Worm (Caenorhabditis elegans) whole organism, late embryonic: ENCODE measurements around the gene crn-3.

Experiments used
- C08G9.2 ChIP-seq: sonication (generic microtip); optimal IDR thresholded peaks from 2 replicates; lab custom pipeline; 2016; ENCODE audit warnings: mild to moderate bottlenecking, missing genetic modification characterization, moderate library complexity, missing compliant biosample characterization
- C38D4.7 ChIP-seq: fragments of 200-800 bp; sonication (Bioruptor generic); optimal IDR thresholded peaks from 2 replicates; lab custom pipeline; 2018; ENCODE audit warnings: mild to moderate bottlenecking, missing genetic modification characterization, moderate library complexity, missing compliant biosample characterization
- T23F11.4 ChIP-seq: fragments of 200-800 bp; sonication (Bioruptor generic); optimal IDR thresholded peaks from 2 replicates; lab custom pipeline; 2018; ENCODE audit warnings: mild to moderate bottlenecking, missing genetic modification characterization, missing compliant biosample characterization
- ahr-1 ChIP-seq: sonication (generic microtip); optimal IDR thresholded peaks from 2 replicates; lab custom pipeline; 2016; ENCODE audit warnings: missing genetic modification characterization, missing compliant biosample characterization
- ama-1 ChIP-seq: fragments of 150-350 bp; optimal IDR thresholded peaks from 2 replicates; lab custom pipeline; 2014
- ceh-14 ChIP-seq: sonication (generic microtip); optimal IDR thresholded peaks from 2 replicates; lab custom pipeline; 2016; ENCODE audit warnings: missing genotype, missing genetic modification characterization, missing compliant biosample characterization
- ceh-18 ChIP-seq: sonication (generic microtip); optimal IDR thresholded peaks from 2 replicates; lab custom pipeline; 2016; ENCODE audit warnings: missing genetic modification characterization, missing compliant biosample characterization
- ceh-24 ChIP-seq: sonication (generic microtip); optimal IDR thresholded peaks from 2 replicates; lab custom pipeline; 2016; ENCODE audit warnings: mild to moderate bottlenecking, missing genetic modification characterization, missing compliant biosample characterization
- ceh-30 ChIP-seq: fragments of 150-350 bp; optimal IDR thresholded peaks from 2 replicates; lab custom pipeline; 2014; ENCODE audit warnings: missing biosample characterization, missing genetic modification characterization
- ceh-6 ChIP-seq: fragments of 200-800 bp; sonication (Bioruptor generic); optimal IDR thresholded peaks from 2 replicates; lab custom pipeline; 2018; ENCODE audit warnings: mild to moderate bottlenecking, missing genetic modification characterization, missing compliant biosample characterization
- ceh-9 ChIP-seq: sonication (generic microtip); optimal IDR thresholded peaks from 2 replicates; lab custom pipeline; 2016; ENCODE audit warnings: mild to moderate bottlenecking, missing genetic modification characterization, inconsistent platforms, missing compliant biosample characterization
- elt-2 ChIP-seq: sonication (generic microtip); optimal IDR thresholded peaks from 2 replicates; lab custom pipeline; 2016; ENCODE audit warnings: missing genetic modification reagents, missing genetic modification characterization, missing compliant biosample characterization
- elt-4 ChIP-seq: sonication (generic microtip); optimal IDR thresholded peaks from 2 replicates; lab custom pipeline; 2016; ENCODE audit warnings: missing genetic modification characterization, missing compliant biosample characterization
- ets-4 ChIP-seq: sonication (generic microtip); optimal IDR thresholded peaks from 2 replicates; lab custom pipeline; 2016; ENCODE audit warnings: missing genetic modification characterization, missing compliant biosample characterization
- fax-1 ChIP-seq: sonication (generic microtip); optimal IDR thresholded peaks from 2 replicates; lab custom pipeline; 2016; ENCODE audit warnings: missing genotype, missing genetic modification characterization, missing compliant biosample characterization
- fkh-10 ChIP-seq: fragments of 150-350 bp; optimal IDR thresholded peaks from 2 replicates; lab custom pipeline; 2014; ENCODE audit warnings: missing biosample characterization, missing genetic modification reagents, missing genetic modification characterization
- gmeb-2 ChIP-seq: sonication (generic microtip); optimal IDR thresholded peaks from 2 replicates; lab custom pipeline; 2016; ENCODE audit warnings: missing genetic modification characterization, inconsistent platforms, missing compliant biosample characterization
- hlh-13 ChIP-seq: fragments of 200-800 bp; sonication (Bioruptor generic); optimal IDR thresholded peaks from 2 replicates; lab custom pipeline; 2018; ENCODE audit warnings: mild to moderate bottlenecking, missing genetic modification characterization, missing compliant biosample characterization
- hlh-15 ChIP-seq: sonication (generic microtip); optimal IDR thresholded peaks from 2 replicates; lab custom pipeline; 2016; ENCODE audit warnings: missing genetic modification characterization, missing compliant biosample characterization
- hlh-8 ChIP-seq: sonication (generic microtip); optimal IDR thresholded peaks from 2 replicates; lab custom pipeline; 2016; ENCODE audit warnings: missing genotype, missing genetic modification characterization, missing compliant biosample characterization
- lin-11 ChIP-seq: fragments of 200-800 bp; sonication (Bioruptor generic); optimal IDR thresholded peaks from 2 replicates; lab custom pipeline; 2018; ENCODE audit warnings: mild to moderate bottlenecking, missing genetic modification characterization, missing compliant biosample characterization
- npax-4 ChIP-seq: sonication (generic microtip); optimal IDR thresholded peaks from 2 replicates; lab custom pipeline; 2016; ENCODE audit warnings: missing genetic modification characterization, missing compliant biosample characterization
- pag-3 ChIP-seq: sonication (generic microtip); optimal IDR thresholded peaks from 2 replicates; lab custom pipeline; 2016; ENCODE audit warnings: missing compliant biosample characterization, missing genetic modification characterization, borderline replicate concordance
- pat-9 ChIP-seq: fragments of 200-800 bp; sonication (Bioruptor generic); optimal IDR thresholded peaks from 2 replicates; lab custom pipeline; 2018; ENCODE audit warnings: mild to moderate bottlenecking, missing genetic modification characterization, moderate library complexity, missing compliant biosample characterization
- pha-2 ChIP-seq: sonication (generic microtip); optimal IDR thresholded peaks from 2 replicates; lab custom pipeline; 2017; ENCODE audit warnings: mild to moderate bottlenecking, missing genetic modification characterization, missing compliant biosample characterization
- pha-4 ChIP-seq: fragments of 150-350 bp; optimal IDR thresholded peaks from 2 replicates; lab custom pipeline; 2018; ENCODE audit warnings: missing biosample characterization, missing genetic modification reagents, missing genetic modification characterization
- pqm-1 ChIP-seq: sonication (generic microtip); optimal IDR thresholded peaks from 2 replicates; lab custom pipeline; 2016; ENCODE audit warnings: missing genetic modification characterization, missing compliant biosample characterization
- pros-1 ChIP-seq: fragments of 150-350 bp; optimal IDR thresholded peaks from 2 replicates; lab custom pipeline; 2014; ENCODE audit warnings: missing biosample characterization, missing genetic modification reagents, missing genetic modification characterization
- ref-2 ChIP-seq: sonication (generic microtip); optimal IDR thresholded peaks from 2 replicates; lab custom pipeline; 2016; ENCODE audit warnings: missing genetic modification characterization, missing compliant biosample characterization
- rnt-1 ChIP-seq: sonication (generic microtip); optimal IDR thresholded peaks from 2 replicates; lab custom pipeline; 2016; ENCODE audit warnings: missing genetic modification characterization, missing compliant biosample characterization
- sox-4 ChIP-seq: sonication (generic microtip); optimal IDR thresholded peaks from 2 replicates; lab custom pipeline; 2017; ENCODE audit warnings: mild to moderate bottlenecking, missing genetic modification characterization, inconsistent platforms, missing compliant biosample characterization
- tbx-2 ChIP-seq: sonication (generic microtip); optimal IDR thresholded peaks from 2 replicates; lab custom pipeline; 2016; ENCODE audit warnings: missing genetic modification characterization, missing compliant biosample characterization
- tbx-7 ChIP-seq: sonication (generic microtip); optimal IDR thresholded peaks from 2 replicates; lab custom pipeline; 2016; ENCODE audit warnings: missing genotype, missing genetic modification characterization, missing compliant biosample characterization
- unc-3 ChIP-seq, 2 experiments: fragments of 200-800 bp in 1 of 2; sonication (Bioruptor generic) in 1 of 2; sonication (generic microtip) in 1 of 2; conservative IDR thresholded peaks in 1 of 2; optimal IDR thresholded peaks in 1 of 2; 2 replicates each; pipeline versions ENCODE4 v1.3.6 to Lab custom; 2016 to 2022; ENCODE audit warnings: missing compliant biosample characterization in 2 of 2, missing genetic modification characterization in 2 of 2, missing genetic modification reagents in 1 of 2
- unc-55 ChIP-seq: sonication (generic microtip); optimal IDR thresholded peaks from 2 replicates; lab custom pipeline; 2017; ENCODE audit warnings: missing biosample characterization, missing genetic modification reagents, missing genetic modification characterization
- unc-86 ChIP-seq: sonication (generic microtip); optimal IDR thresholded peaks from 2 replicates; lab custom pipeline; 2016; ENCODE audit warnings: missing genetic modification characterization, missing compliant biosample characterization
- zip-5 ChIP-seq: sonication (generic microtip); optimal IDR thresholded peaks from 2 replicates; lab custom pipeline; 2016; ENCODE audit warnings: missing genetic modification characterization, missing compliant biosample characterization
- ztf-16 ChIP-seq: sonication (generic microtip); optimal IDR thresholded peaks from 2 replicates; lab custom pipeline; 2017; ENCODE audit warnings: missing genetic modification characterization, missing compliant biosample characterization

crn-3 gene

ce11 chrII:10574177-10574576 is 13.7 kb upstream of the crn-3 start:
- TF ChIP-seq C08G9.2 (tag; lab: Kevin White, UChicago) = no peak
- TF ChIP-seq ceh-9 (tag; lab: Kevin White, UChicago) = no peak
- TF ChIP-seq ceh-6 (GFP tag; lab: Kevin White, UChicago) = no peak
- no peak for TF ChIP-seq pros-1 (tag; lab: Kevin White, UChicago)
- no peak for TF ChIP-seq ceh-30 (tag; lab: Kevin White, UChicago)
- no peak for TF ChIP-seq fkh-10
- no peak for TF ChIP-seq fax-1
- TF ChIP-seq tbx-2 (tag; lab: Kevin White, UChicago) = no peak
- no peak for TF ChIP-seq ztf-16
- TF ChIP-seq unc-55 (GFP tag; lab: Kevin White, UChicago) = no peak
- TF ChIP-seq ceh-14 (tag; lab: Kevin White, UChicago) = no peak
- no peak for TF ChIP-seq unc-3 (GFP tag; conservative IDR thresholded peaks at IDR 0.05; lab: Robert Waterston, UW)
- no peak for TF ChIP-seq unc-3 (tag; optimal IDR thresholded peaks at IDR 0.05; lab: Kevin White, UChicago)
- TF ChIP-seq C38D4.7 = no peak
- TF ChIP-seq ets-4 (tag; lab: Kevin White, UChicago) = no peak
- no peak for TF ChIP-seq ceh-24 (tag; lab: Kevin White, UChicago)
- no peak for TF ChIP-seq T23F11.4 (GFP tag; lab: Kevin White, UChicago)
- no peak for TF ChIP-seq hlh-15 (tag; lab: Kevin White, UChicago)
- TF ChIP-seq zip-5 (tag; lab: Kevin White, UChicago) = no peak
- no peak for TF ChIP-seq lin-11 (tag; lab: Kevin White, UChicago)

ce11 chrII:10578843-10579430 is 8.9 kb upstream of the crn-3 start, which contains the start of gene rpb-6:
rpb-6 (plus strand) TSS chrII:10579380.
- TF ChIP-seq elt-4 (tag; lab: Kevin White, UChicago) = no peak
- no peak for TF ChIP-seq pha-2 (tag; lab: Kevin White, UChicago)
- no peak for TF ChIP-seq pat-9 (tag; lab: Kevin White, UChicago)
- no peak for TF ChIP-seq hlh-13
- TF ChIP-seq gmeb-2 (tag; lab: Kevin White, UChicago) = no peak
- no peak for TF ChIP-seq sox-4 (tag; lab: Kevin White, UChicago)
- TF ChIP-seq C08G9.2 (tag; lab: Kevin White, UChicago) = no peak
- TF ChIP-seq fax-1 = no peak

- no peak for TF ChIP-seq unc-55 (GFP tag; lab: Kevin White, UChicago)
- no peak for TF ChIP-seq ets-4 (tag; lab: Kevin White, UChicago)
- TF ChIP-seq ztf-16 = no peak
- no peak for TF ChIP-seq rnt-1 (tag; lab: Kevin White, UChicago)
- no peak for TF ChIP-seq gmeb-2 (tag; lab: Kevin White, UChicago)
- no peak for TF ChIP-seq ahr-1
- no peak for TF ChIP-seq ceh-18 (tag; lab: Kevin White, UChicago)
- TF ChIP-seq elt-4 (tag; lab: Kevin White, UChicago) = no peak
- no peak for TF ChIP-seq tbx-7 (tag; lab: Kevin White, UChicago)
- no peak for TF ChIP-seq pqm-1 (tag; lab: Kevin White, UChicago)
- no peak for TF ChIP-seq ceh-9 (tag; lab: Kevin White, UChicago)
- no peak for TF ChIP-seq pha-4
- TF ChIP-seq elt-2 (tag; lab: Kevin White, UChicago) = no peak
- no peak for TF ChIP-seq pros-1 (tag; lab: Kevin White, UChicago)
- TF ChIP-seq unc-3 (GFP tag; conservative IDR thresholded peaks at IDR 0.05; lab: Robert Waterston, UW) = no peak
- TF ChIP-seq unc-3 (tag; optimal IDR thresholded peaks at IDR 0.05; lab: Kevin White, UChicago) = no peak
- TF ChIP-seq C08G9.2 (tag; lab: Kevin White, UChicago) = no peak
- TF ChIP-seq, all 69 proteins: peak for 0
Observed at ce11 chrII:10579655-10580054, 8.2 kb upstream of the crn-3 start, which contains the start of gene dohh-1. dohh-1 (plus strand) TSS chrII:10579955.

- TF ChIP-seq pag-3 (no peak), zip-5 (tag; lab: Kevin White, UChicago) (no peak), C08G9.2 (tag; lab: Kevin White, UChicago) (no peak), ref-2 (tag; lab: Kevin White, UChicago) (no peak), npax-4 (no peak), hlh-8 (no peak), unc-86 (no peak), ama-1 (no peak)
Observed at ce11 chrII:10580833-10581232, 7.0 kb upstream of the crn-3 start, which contains the start of gene dap-3. dap-3 (plus strand) TSS chrII:10581133.
